Fruit fly (Drosophila melanogaster) whole organism, embryonic: ENCODE results near the gene CG12560.

Source experiments
- Aef1 ChIP-seq: fragments of 200-800 bp; sonication (Bioruptor generic); IDR thresholded peaks from 3 replicates; pipeline ENCODE4 v1.3.6; 2022; ENCODE audit warnings: missing biosample characterization, missing genetic modification characterization
- Atf6 ChIP-seq: fragments of 200-800 bp; sonication (Bioruptor generic); IDR thresholded peaks from 2 replicates; pipeline ENCODE4 v1.3.6; 2022; ENCODE audit warnings: missing biosample characterization, missing genetic modification characterization
- CG10267 ChIP-seq: fragments of 200-800 bp; sonication (Bioruptor generic); optimal IDR thresholded peaks from 2 replicates; lab custom pipeline; 2018; ENCODE audit warnings: missing biosample characterization, mild to moderate bottlenecking, missing genetic modification characterization, moderate library complexity
- CG10321 ChIP-seq: fragments of 200-800 bp; sonication (Bioruptor generic); IDR thresholded peaks from 2 replicates; pipeline ENCODE4 v1.3.6; 2022; ENCODE audit warnings: missing biosample characterization, missing genetic modification characterization
- CG11696 ChIP-seq: fragments of 200-800 bp; sonication (Bioruptor generic); IDR thresholded peaks from 2 replicates; pipeline ENCODE4 v1.3.6; 2022; ENCODE audit warnings: missing biosample characterization, missing genetic modification characterization
- CG13123 ChIP-seq: fragments of 200-800 bp; sonication (Bioruptor generic); optimal IDR thresholded peaks from 2 replicates; lab custom pipeline; 2016; ENCODE audit warnings: missing biosample characterization, missing genetic modification characterization
- CG13287 ChIP-seq: fragments of 200-800 bp; sonication (Bioruptor generic); IDR thresholded peaks from 2 replicates; pipeline ENCODE4 v1.3.6; 2022; ENCODE audit warnings: missing biosample characterization, missing genetic modification characterization; ENCODE audit not compliant: partially characterized antibody
- CG15269 ChIP-seq: fragments of 200-800 bp; sonication (Bioruptor generic); optimal IDR thresholded peaks from 2 replicates; lab custom pipeline; 2018; ENCODE audit warnings: missing biosample characterization, mild to moderate bottlenecking, missing genetic modification characterization, moderate library complexity
- CG15601 ChIP-seq: fragments of 200-800 bp; sonication (Bioruptor generic); optimal IDR thresholded peaks from 3 replicates; lab custom pipeline; 2019; ENCODE audit warnings: missing biosample characterization, mild to moderate bottlenecking, missing genetic modification characterization, moderate library complexity
- CG16779 ChIP-seq: fragments of 200-800 bp; sonication (Bioruptor generic); IDR thresholded peaks from 2 replicates; pipeline ENCODE4 v1.3.6; 2022; ENCODE audit warnings: missing biosample characterization, missing genetic modification characterization
- CG17186 ChIP-seq: fragments of 200-800 bp; sonication (Bioruptor generic); optimal IDR thresholded peaks from 3 replicates; lab custom pipeline; 2017; ENCODE audit warnings: missing biosample characterization, missing genetic modification reagents, missing genetic modification characterization
- CG17568 ChIP-seq: fragments of 200-800 bp; sonication (Bioruptor generic); optimal IDR thresholded peaks from 2 replicates; lab custom pipeline; 2018; ENCODE audit warnings: missing biosample characterization, mild to moderate bottlenecking, missing genetic modification characterization, moderate library complexity
- CG18262 ChIP-seq: fragments of 200-800 bp; optimal IDR thresholded peaks from 3 replicates; lab custom pipeline; 2019; ENCODE audit warnings: missing biosample characterization, mild to moderate bottlenecking, missing genetic modification characterization, moderate library complexity
- CG2712 ChIP-seq: fragments of 200-800 bp; optimal IDR thresholded peaks from 3 replicates; lab custom pipeline; 2019; ENCODE audit warnings: missing biosample characterization, mild to moderate bottlenecking, missing genetic modification characterization, moderate library complexity
- CG31224 ChIP-seq: fragments of 200-800 bp; sonication (Bioruptor generic); IDR thresholded peaks from 2 replicates; pipeline ENCODE4 v1.3.6; 2022; ENCODE audit warnings: missing biosample characterization, missing genetic modification characterization
- CG3163 ChIP-seq: fragments of 200-800 bp; sonication (Bioruptor generic); optimal IDR thresholded peaks from 3 replicates; lab custom pipeline; 2016; ENCODE audit warnings: missing biosample characterization, missing genetic modification characterization
- CG33213 ChIP-seq: fragments of 200-800 bp; sonication (Bioruptor generic); optimal IDR thresholded peaks from 3 replicates; lab custom pipeline; 2016; ENCODE audit warnings: missing biosample characterization, missing genetic modification characterization
- CG6689 ChIP-seq: fragments of 200-800 bp; sonication (Bioruptor generic); IDR thresholded peaks from 2 replicates; pipeline ENCODE4 v1.3.6; 2022; ENCODE audit warnings: missing biosample characterization, missing genetic modification characterization
- CoRest ChIP-seq: fragments of 200-800 bp; sonication (Bioruptor generic); optimal IDR thresholded peaks from 3 replicates; lab custom pipeline; 2018; ENCODE audit warnings: missing biosample characterization, mild to moderate bottlenecking, missing genetic modification characterization, moderate library complexity
- D ChIP-seq, 2 experiments: fragments of 200-800 bp in 1 of 2; fragments of >200 bp in 1 of 2; sonication (Bioruptor generic) in 1 of 2; optimal IDR thresholded peaks; 2 replicates in 1 of 2; 3 replicates in 1 of 2; lab custom pipeline; 2017; ENCODE audit warnings: mild to moderate bottlenecking in 1 of 2, missing biosample characterization in 1 of 2, missing genetic modification characterization in 1 of 2, missing genetic modification reagents in 1 of 2
- Dll ChIP-seq: fragments of 200-800 bp; sonication (Bioruptor generic); IDR thresholded peaks from 4 replicates; pipeline ENCODE4 v1.3.6; 2022; ENCODE audit warnings: missing biosample characterization, missing genetic modification characterization; ENCODE audit not compliant: partially characterized antibody
- Ets65A ChIP-seq: fragments of 200-800 bp; sonication (Bioruptor generic); peaks from one replicate; lab custom pipeline; 2016; ENCODE audit warnings: missing biosample characterization, missing genetic modification characterization
- Hr51 ChIP-seq, 2 experiments: fragments of 200-800 bp; sonication (Bioruptor generic); optimal IDR thresholded peaks; 2 replicates in 1 of 2; 3 replicates in 1 of 2; lab custom pipeline; 2016 to 2018; ENCODE audit warnings: missing biosample characterization in 2 of 2, missing genetic modification characterization in 2 of 2, mild to moderate bottlenecking in 1 of 2, moderate library complexity in 1 of 2
- Kr ChIP-seq: fragments of 200-800 bp; sonication (Bioruptor generic); optimal IDR thresholded peaks from 2 replicates; lab custom pipeline; 2017; ENCODE audit warnings: missing biosample characterization, mild to moderate bottlenecking, missing genetic modification characterization
- Meics ChIP-seq: fragments of 200-800 bp; sonication (Bioruptor generic); optimal IDR thresholded peaks from 2 replicates; lab custom pipeline; 2017; ENCODE audit warnings: missing biosample characterization, mild to moderate bottlenecking, missing genetic modification characterization
- Scr ChIP-seq: fragments of 200-800 bp; sonication (Bioruptor generic); IDR thresholded peaks from 2 replicates; pipeline ENCODE4 v1.3.6; 2022; ENCODE audit warnings: missing biosample characterization, missing genetic modification characterization; ENCODE audit not compliant: partially characterized antibody
- az2 ChIP-seq: fragments of 200-800 bp; sonication (Bioruptor generic); optimal IDR thresholded peaks from 3 replicates; lab custom pipeline; 2016; ENCODE audit warnings: missing biosample characterization, missing genetic modification characterization
- bbx ChIP-seq: fragments of 200-800 bp; sonication (Bioruptor generic); IDR thresholded peaks from 2 replicates; pipeline ENCODE4 v1.3.6; 2022; ENCODE audit warnings: missing biosample characterization, missing genetic modification characterization; ENCODE audit not compliant: partially characterized antibody
- hbn ChIP-seq: fragments of 200-800 bp; sonication (Bioruptor generic); IDR thresholded peaks from 2 replicates; pipeline ENCODE4 v1.3.6; 2022; ENCODE audit warnings: missing biosample characterization, missing genetic modification characterization; ENCODE audit not compliant: partially characterized antibody
- hkb ChIP-seq, 2 experiments: fragments of 200-800 bp in 1 of 2; fragments of >200 bp in 1 of 2; sonication (Bioruptor generic) in 1 of 2; IDR thresholded peaks in 1 of 2; optimal IDR thresholded peaks in 1 of 2; 2 replicates each; pipeline versions ENCODE4 v1.3.6 to Lab custom; 2017 to 2022; ENCODE audit warnings: missing biosample characterization in 1 of 2, missing genetic modification characterization in 1 of 2
- ind ChIP-seq: fragments of 200-800 bp; sonication (Bioruptor generic); optimal IDR thresholded peaks from 3 replicates; lab custom pipeline; 2016; ENCODE audit warnings: missing biosample characterization, missing genetic modification characterization
- kni ChIP-seq: fragments of 200-800 bp; sonication (Bioruptor generic); optimal IDR thresholded peaks from 3 replicates; lab custom pipeline; 2017; ENCODE audit warnings: mild to moderate bottlenecking, missing biosample characterization, missing genetic modification reagents, missing genetic modification characterization
- lab ChIP-seq: fragments of 200-800 bp; sonication (Bioruptor generic); optimal IDR thresholded peaks from 3 replicates; lab custom pipeline; 2017; ENCODE audit warnings: missing biosample characterization, missing genetic modification characterization, mild to moderate bottlenecking, moderate library complexity, missing genetic modification reagents
- ranshi ChIP-seq: fragments of 200-800 bp; sonication (Bioruptor generic); IDR thresholded peaks from 2 replicates; pipeline ENCODE4 v1.3.6; 2022; ENCODE audit warnings: missing biosample characterization, missing genetic modification characterization
- slbo ChIP-seq: fragments of 200-800 bp; sonication (Bioruptor generic); IDR thresholded peaks from 2 replicates; pipeline ENCODE4 v1.3.6; 2022; ENCODE audit warnings: missing biosample characterization, missing genetic modification characterization
- so ChIP-seq: fragments of 200-800 bp; sonication (Bioruptor generic); IDR thresholded peaks from 3 replicates; pipeline ENCODE4 v1.3.6; 2022; ENCODE audit warnings: missing biosample characterization, missing genetic modification characterization
- ttk ChIP-seq: fragments of 200-800 bp; sonication (Bioruptor generic); IDR thresholded peaks from 2 replicates; pipeline ENCODE4 v2.1.2; 2022; ENCODE audit warnings: missing biosample characterization, missing genetic modification characterization
- zf30C ChIP-seq: fragments of 200-800 bp; sonication (Bioruptor generic); optimal IDR thresholded peaks from 3 replicates; lab custom pipeline; 2018; ENCODE audit warnings: missing biosample characterization, mild to moderate bottlenecking, missing genetic modification characterization

The CG12560 gene

DNA sequence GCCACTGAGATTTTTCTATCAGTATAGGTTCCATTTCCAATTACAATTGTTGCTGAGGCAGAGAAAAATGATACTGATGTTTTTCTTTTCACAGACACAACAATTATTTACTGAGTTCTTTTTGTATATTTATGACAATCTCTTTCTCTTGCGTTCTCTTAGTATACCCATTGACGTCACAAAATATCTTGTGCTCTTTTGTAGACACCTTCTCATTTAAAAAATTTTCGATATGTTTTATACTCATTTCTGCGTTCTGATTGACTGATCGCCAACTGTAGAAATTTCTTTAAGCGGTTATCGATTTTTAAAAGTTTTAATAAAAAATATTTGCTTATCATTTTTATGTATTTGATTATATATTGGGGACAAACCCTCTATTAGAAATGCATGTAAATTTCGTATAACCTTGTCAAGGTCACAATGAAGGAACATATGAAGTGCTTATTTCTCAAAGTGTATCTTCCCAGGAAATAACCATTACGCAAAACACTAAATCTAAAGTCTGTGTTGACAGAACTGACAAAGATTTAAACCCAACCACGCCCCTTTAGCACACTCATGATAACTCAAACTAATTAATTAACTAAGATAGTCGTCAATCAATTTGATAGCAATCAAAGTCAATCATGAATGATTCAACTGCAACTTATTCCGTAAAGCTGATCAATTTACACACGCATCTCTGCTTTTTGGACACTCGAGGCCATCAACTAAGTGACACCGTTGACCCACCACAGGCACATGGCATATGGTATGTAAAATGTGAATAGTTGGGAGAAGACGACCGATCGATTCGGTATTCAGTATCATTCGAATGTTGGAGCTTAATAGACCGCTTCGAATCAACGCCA is 1.6 kb upstream of the CG12560 start, which contains the start of the genes Glyat and Tg (continued):
- no peak for TF ChIP-seq Kr
- peak; percentile 56 for TF ChIP-seq CG15601
- 0 out of 2 replicates have a peak, but pooled peaks have one; percentile 54 for TF ChIP-seq CG16779 (GFP tag; lab: Robert Waterston, UW)
- no peak for TF ChIP-seq CG33213 (GFP tag; lab: Kevin White, UChicago)
- TF ChIP-seq zf30C (GFP tag; lab: Kevin White, UChicago), result peak; percentile 33
- peak; percentile 5; the same call in 1 of the 2 replicates for TF ChIP-seq ttk (GFP tag; lab: Robert Waterston, UW)
- TF ChIP-seq Dll (GFP tag; lab: Robert Waterston, UW), result peak; percentile 67; the same call in 3 of the 4 replicates
- TF ChIP-seq Atf6, result peak; percentile 62
- no peak for TF ChIP-seq Ets65A (GFP tag; lab: Kevin White, UChicago)
- TF ChIP-seq lab (GFP tag; lab: Kevin White, UChicago), result peak; percentile 37
- no peak for TF ChIP-seq Aef1 (GFP tag; lab: Robert Waterston, UW)
- TF ChIP-seq CG10267 (tag; lab: Kevin White, UChicago), result peak; percentile 8
- TF ChIP-seq CG17186, result no peak
- TF ChIP-seq CG17568 (GFP tag; lab: Kevin White, UChicago), result peak; percentile 23
- peak; percentile 7 for TF ChIP-seq CG18262
- TF ChIP-seq CG11696 (GFP tag; lab: Robert Waterston, UW), result no peak
- TF ChIP-seq az2 (GFP tag; lab: Kevin White, UChicago), result no peak
- TF ChIP-seq CG31224 (GFP tag; lab: Robert Waterston, UW), result peak; percentile 47; the same call in 1 of the 2 replicates
- peak in 1 of 2 experiments; percentile 8 for TF ChIP-seq Hr51 (GFP tag; optimal IDR thresholded peaks at IDR 0.05; lab: Kevin White, UChicago)
- peak; percentile 51 for TF ChIP-seq slbo (GFP tag; lab: Robert Waterston, UW)
- 0 out of 2 replicates have a peak, but pooled peaks have one; percentile 8 for TF ChIP-seq CG10321
- TF ChIP-seq CoRest (tag; lab: Kevin White, UChicago), result peak; percentile 39
- TF ChIP-seq CG3163 (GFP tag; lab: Kevin White, UChicago), result peak; percentile 99
- peak; percentile 65 for TF ChIP-seq CG13287 (GFP tag; lab: Robert Waterston, UW)
- peak; percentile 48; the same call in 1 of the 2 replicates for TF ChIP-seq bbx
- TF ChIP-seq CG6689 (GFP tag; lab: Robert Waterston, UW), result peak; percentile 100
- no peak for TF ChIP-seq ind (GFP tag; lab: Kevin White, UChicago)
- no peak for TF ChIP-seq hkb (optimal IDR thresholded peaks at IDR 0.05; lab: Kevin White, UChicago)
- TF ChIP-seq hkb (GFP tag; IDR thresholded peaks at IDR 0.05; lab: Robert Waterston, UW), result 0 out of 2 replicates have a peak, but pooled peaks have one; percentile 36
- no peak for TF ChIP-seq kni (GFP tag; lab: Kevin White, UChicago)
- TF ChIP-seq CG13123, result no peak
- no peak for TF ChIP-seq D (optimal IDR thresholded peaks at IDR 0.05; lab: Kevin White, UChicago)
- no peak for TF ChIP-seq D (GFP tag; optimal IDR thresholded peaks at IDR 0.05; lab: Kevin White, UChicago)
- TF ChIP-seq CG2712, result peak; percentile 26
- TF ChIP-seq so (GFP tag; lab: Robert Waterston, UW), result no peak; the same call in 2 of the 3 replicates
- peak; percentile 51 for TF ChIP-seq Scr (GFP tag; lab: Robert Waterston, UW)
- peak; percentile 23; the same call in 1 of the 2 replicates for TF ChIP-seq ranshi (GFP tag; lab: Robert Waterston, UW)
- peak; percentile 56 for TF ChIP-seq hbn
- peak; percentile 20 for TF ChIP-seq Meics (GFP tag; lab: Kevin White, UChicago)
- peak; percentile 25 for TF ChIP-seq CG15269
